Worm (Caenorhabditis elegans) whole organism, mixed stage, embryonic: ENCODE results near the gene R11H6.5.

Experiments
- ces-1 ChIP-seq: fragments of 150-350 bp; optimal IDR thresholded peaks from 2 replicates; lab custom pipeline; 2014; ENCODE audit warnings: missing biosample characterization, missing genetic modification reagents, missing genetic modification characterization
- elt-1 ChIP-seq: sonication (generic microtip); optimal IDR thresholded peaks from 2 replicates; lab custom pipeline; 2017; ENCODE audit warnings: missing genetic modification characterization, mild to moderate bottlenecking, missing compliant biosample characterization, antibody characterized with exemption, moderate library complexity, borderline replicate concordance; ENCODE audit not compliant: insufficient read depth
- flh-1 ChIP-seq: fragments of 200-800 bp; sonication (Bioruptor generic); optimal IDR thresholded peaks from 2 replicates; lab custom pipeline; 2018; ENCODE audit warnings: mild to moderate bottlenecking, missing genetic modification characterization, moderate library complexity, missing compliant biosample characterization
- lin-13 ChIP-seq: fragments of 150-350 bp; optimal IDR thresholded peaks from 2 replicates; lab custom pipeline; 2014; ENCODE audit warnings: missing biosample characterization, missing genetic modification characterization
- nhr-12 ChIP-seq: fragments of 150-350 bp; optimal IDR thresholded peaks from 2 replicates; lab custom pipeline; 2014; ENCODE audit warnings: missing biosample characterization, missing genetic modification characterization
- sem-2 ChIP-seq: fragments of 200-800 bp; sonication (Bioruptor generic); optimal IDR thresholded peaks from 2 replicates; lab custom pipeline; 2018; ENCODE audit warnings: mild to moderate bottlenecking, missing genetic modification characterization, missing compliant biosample characterization
- unc-120 ChIP-seq: sonication (generic microtip); optimal IDR thresholded peaks from 2 replicates; lab custom pipeline; 2017; ENCODE audit warnings: missing genetic modification characterization, missing compliant biosample characterization; ENCODE audit not compliant: poor library complexity, severe bottlenecking
- unc-62 ChIP-seq: fragments of 150-350 bp; optimal IDR thresholded peaks from 2 replicates; lab custom pipeline; 2014; ENCODE audit warnings: missing biosample characterization, missing genetic modification reagents, missing genetic modification characterization
- ztf-11 ChIP-seq: fragments of 150-350 bp; optimal IDR thresholded peaks from 2 replicates; lab custom pipeline; 2014; ENCODE audit warnings: missing biosample characterization, missing genetic modification characterization

DNA sequence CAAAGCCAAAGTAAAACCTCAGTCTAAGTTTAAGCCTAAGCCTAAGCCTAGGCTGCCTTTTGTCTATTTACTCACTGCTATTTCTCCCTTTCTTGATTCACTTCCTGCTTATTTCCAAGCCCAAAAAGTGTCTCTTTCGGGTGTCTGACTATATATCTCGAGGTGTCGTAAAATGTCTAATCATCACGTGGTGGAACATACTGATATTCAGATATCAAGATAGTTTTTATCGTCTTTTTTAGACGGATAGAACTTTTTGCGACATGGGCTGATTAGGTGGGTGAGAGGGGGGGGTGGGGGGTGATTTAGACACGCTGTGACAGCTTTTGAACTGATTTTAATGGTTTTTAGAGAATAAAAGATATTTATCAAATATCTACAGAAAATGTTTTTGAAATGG lies 44.9 kb upstream of the R11H6.5 start:
- TF ChIP-seq unc-120 (tag; lab: Kevin White, UChicago) (no peak), ces-1 (no peak), unc-62 (no peak), lin-13 (tag; lab: Kevin White, UChicago) (no peak), nhr-12 (tag; lab: Kevin White, UChicago) (no peak), ztf-11 (no peak), elt-1 (tag; lab: Kevin White, UChicago) (no peak), sem-2 (GFP tag; lab: Kevin White, UChicago) (no peak), flh-1 (GFP tag; lab: Kevin White, UChicago) (no peak)
